Fruit fly (Drosophila melanogaster): ENCODE data around the gene inaF-A.

Gene inaF-A

dm6 chrX:11686675-11687074 lies 47.0 kb downstream of the inaF-A start:
- no peak for TF ChIP-seq mirr (GFP tag; optimal IDR thresholded peaks at IDR 0.05)
- TF ChIP-seq Blimp-1 (GFP tag; optimal IDR thresholded peaks at IDR 0.05) = peak; percentile 53
- TF ChIP-seq nom (GFP tag; optimal IDR thresholded peaks at IDR 0.05) = peak; percentile 48
- no peak for TF ChIP-seq Ets65A (GFP tag)
- no peak for TF ChIP-seq CG17802 (tag; optimal IDR thresholded peaks at IDR 0.05)
- no peak for TF ChIP-seq CG12104 (GFP tag; optimal IDR thresholded peaks at IDR 0.05)
- no peak for TF ChIP-seq Lhr (GFP tag; optimal IDR thresholded peaks at IDR 0.05)
- no peak for TF ChIP-seq HHEX (GFP tag; optimal IDR thresholded peaks at IDR 0.05)
- no peak for TF ChIP-seq Sry-δ (GFP tag; optimal IDR thresholded peaks at IDR 0.05)
- TF ChIP-seq twi (tag; optimal IDR thresholded peaks at IDR 0.05) = peak; percentile 52
- no peak for TF ChIP-seq CG8290 (GFP tag; optimal IDR thresholded peaks at IDR 0.05)
- no peak for TF ChIP-seq CG8290 (tag; optimal IDR thresholded peaks at IDR 0.05)
- no peak for TF ChIP-seq CG15073 (GFP tag; optimal IDR thresholded peaks at IDR 0.05)
- no peak for TF ChIP-seq psq (GFP tag; optimal IDR thresholded peaks at IDR 0.05)
- no peak for TF ChIP-seq ERR (GFP tag; optimal IDR thresholded peaks at IDR 0.05)
- TF ChIP-seq ems (GFP tag; optimal IDR thresholded peaks at IDR 0.05) = no peak
- TF ChIP-seq hkb (optimal IDR thresholded peaks at IDR 0.05) = no peak
- TF ChIP-seq hkb (GFP tag; IDR thresholded peaks at IDR 0.05) = no peak
- no peak for TF ChIP-seq Antp (GFP tag; optimal IDR thresholded peaks at IDR 0.05)
- TF ChIP-seq pb (GFP tag; optimal IDR thresholded peaks at IDR 0.05) = no peak
- TF ChIP-seq ken (GFP tag; IDR thresholded peaks at IDR 0.05) = no peak
- no peak for TF ChIP-seq NFAT (GFP tag; IDR thresholded peaks at IDR 0.05)
- TF ChIP-seq fd64A (GFP tag; optimal IDR thresholded peaks at IDR 0.05) = no peak
- no peak for TF ChIP-seq CG16815 (GFP tag; optimal IDR thresholded peaks at IDR 0.05)
- peak; percentile 39 for TF ChIP-seq kni (GFP tag; optimal IDR thresholded peaks at IDR 0.05)
- TF ChIP-seq Hr78 (GFP tag; optimal IDR thresholded peaks at IDR 0.05) = peak in 1 of 2 experiments; percentile 44
- no peak for TF ChIP-seq CG10209 (GFP tag; optimal IDR thresholded peaks at IDR 0.05)
- TF ChIP-seq CG7357 (GFP tag; IDR thresholded peaks at IDR 0.05) = no peak
- no peak for TF ChIP-seq ATbp (GFP tag; optimal IDR thresholded peaks at IDR 0.05)
- no peak for TF ChIP-seq Sox100B (GFP tag; optimal IDR thresholded peaks at IDR 0.05)
- peak; percentile 77 for TF ChIP-seq crol (GFP tag; IDR thresholded peaks at IDR 0.05)
- no peak for TF ChIP-seq Fer2 (tag; optimal IDR thresholded peaks at IDR 0.05)
- TF ChIP-seq CG30431 (GFP tag; optimal IDR thresholded peaks at IDR 0.05) = no peak
- TF ChIP-seq az2 (GFP tag; optimal IDR thresholded peaks at IDR 0.05) = no peak
- no peak for TF ChIP-seq CG7271 (tag; optimal IDR thresholded peaks at IDR 0.05)

- TF ChIP-seq en (GFP tag; optimal IDR thresholded peaks at IDR 0.05) (peak; percentile 36), CG1529 (GFP tag; optimal IDR thresholded peaks at IDR 0.05) (no peak), E2f1 (GFP tag; IDR thresholded peaks at IDR 0.05) (no peak), ap (GFP tag; IDR thresholded peaks at IDR 0.05) (no peak), CG7963 (GFP tag; IDR thresholded peaks at IDR 0.05; ENCODE audit: partially characterized antibody) (no peak), bigmax (GFP tag; optimal IDR thresholded peaks at IDR 0.05) (no peak), CG8765 (GFP tag; IDR thresholded peaks at IDR 0.05) (no peak), al (GFP tag; IDR thresholded peaks at IDR 0.05) (no peak), pros (GFP tag; optimal IDR thresholded peaks at IDR 0.05) (peak; percentile 65), CG2202 (tag; optimal IDR thresholded peaks at IDR 0.05) (no peak), disco-r (GFP tag; optimal IDR thresholded peaks at IDR 0.05) (peak; percentile 22), dmrt99B (tag; optimal IDR thresholded peaks at IDR 0.05) (peak; percentile 28), odd (GFP tag; optimal IDR thresholded peaks at IDR 0.05) (peak; percentile 70), psq (GFP tag; optimal IDR thresholded peaks at IDR 0.05) (peak; percentile 51), tx (GFP tag; optimal IDR thresholded peaks at IDR 0.05) (no peak), CG3726 (GFP tag; IDR thresholded peaks at IDR 0.05) (no peak), chn (GFP tag; optimal IDR thresholded peaks at IDR 0.05) (no peak), Hmx (GFP tag; optimal IDR thresholded peaks at IDR 0.05) (no peak), NC2β (GFP tag; optimal IDR thresholded peaks at IDR 0.05) (peak; percentile 17)
Measured at dm6 chrX:11685918-11686640, 47.6 kb downstream of the inaF-A start.

All from whole organism, embryonic.